Fruit fly (Drosophila melanogaster) whole organism, prepupa: ENCODE results near the gene miple1.

ENCODE experiments used
- Gug ChIP-seq: fragments of 200-800 bp; sonication (Bioruptor generic); IDR thresholded peaks from 2 replicates; pipeline ENCODE4 v1.3.6; 2022; ENCODE audit warnings: missing biosample characterization, missing genetic modification characterization
- achi ChIP-seq: fragments of 200-800 bp; sonication (Bioruptor generic); optimal IDR thresholded peaks from 3 replicates; lab custom pipeline; 2016; ENCODE audit warnings: missing biosample characterization, missing genetic modification characterization
- spab ChIP-seq: fragments of 200-800 bp; sonication (Bioruptor generic); optimal IDR thresholded peaks from 2 replicates; lab custom pipeline; 2017; ENCODE audit warnings: missing biosample characterization, mild to moderate bottlenecking, missing genetic modification characterization, missing genetic modification reagents

DNA sequence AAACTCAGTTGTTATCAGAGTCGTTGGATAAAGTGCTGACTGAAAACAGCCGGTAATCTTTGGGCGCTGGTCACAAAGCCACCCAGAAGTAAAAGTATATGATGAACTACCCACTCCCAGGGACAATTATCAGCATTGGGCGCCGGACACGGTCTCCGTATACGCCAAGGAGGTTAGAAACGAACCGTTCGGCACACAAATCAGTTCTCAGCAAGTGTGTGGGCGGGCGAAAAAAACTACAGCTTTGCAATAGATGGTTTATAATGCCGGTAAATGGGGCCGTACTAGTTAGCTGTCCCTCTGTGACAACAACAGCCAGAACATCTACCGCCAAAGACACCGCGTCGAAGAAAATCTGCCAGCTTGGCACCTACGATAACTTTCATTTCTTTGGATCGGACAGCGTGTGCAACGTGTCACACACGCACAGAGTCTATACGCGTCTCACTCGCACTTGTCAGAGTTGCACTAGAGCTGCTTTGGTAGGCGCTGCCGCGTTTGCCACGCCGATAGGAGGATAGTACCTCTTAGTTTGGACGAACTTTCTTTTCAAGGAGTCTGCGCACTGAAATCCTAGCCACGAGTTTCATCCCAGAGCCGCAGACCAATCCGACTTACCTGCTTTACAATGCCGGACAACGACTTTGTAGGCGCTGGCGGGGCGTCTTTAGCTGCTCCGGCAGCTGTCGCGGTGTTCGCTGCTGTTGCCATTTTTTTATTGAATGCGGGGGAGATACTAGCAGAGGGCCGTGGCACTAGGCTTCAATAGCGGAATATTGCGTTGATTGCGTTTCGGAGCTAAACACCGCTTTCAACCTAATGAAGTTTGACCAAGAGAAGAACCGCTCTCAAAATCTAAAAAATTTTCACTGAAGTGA is 3.4 kb upstream of the miple1 start:
- TF ChIP-seq achi (GFP tag; lab: Kevin White, UChicago) (no peak), Gug (GFP tag; lab: Robert Waterston, UW) (no peak), spab (GFP tag; lab: Kevin White, UChicago) (no peak)
